Worm (Caenorhabditis elegans) whole organism, L3 larva: ENCODE measurements around the gene rnh-1.2.

Experiments used
- R02D3.7 ChIP-seq: fragments of 150-350 bp; optimal IDR thresholded peaks from 2 replicates; lab custom pipeline; 2014; ENCODE audit warnings: missing biosample characterization, missing genetic modification characterization
- aly-2 ChIP-seq: fragments of 150-350 bp; optimal IDR thresholded peaks from 2 replicates; lab custom pipeline; 2014; ENCODE audit warnings: missing biosample characterization, missing genetic modification characterization
- ceh-16 ChIP-seq: sonication (generic microtip); optimal IDR thresholded peaks from 2 replicates; lab custom pipeline; 2017; ENCODE audit warnings: missing biosample characterization, missing genetic modification characterization
- ceh-28 ChIP-seq: fragments of 150-350 bp; optimal IDR thresholded peaks from 2 replicates; lab custom pipeline; 2014; ENCODE audit warnings: missing biosample characterization, missing genetic modification reagents, missing genetic modification characterization
- ceh-82 ChIP-seq: fragments of 150-350 bp; optimal IDR thresholded peaks from 2 replicates; lab custom pipeline; 2014; ENCODE audit warnings: missing biosample characterization, missing genetic modification characterization
- egl-27 ChIP-seq: sonication (generic microtip); optimal IDR thresholded peaks from 4 replicates; lab custom pipeline; 2017; ENCODE audit warnings: missing biosample characterization, missing genetic modification reagents, missing genetic modification characterization
- egl-5 ChIP-seq: fragments of 150-350 bp; optimal IDR thresholded peaks from 2 replicates; lab custom pipeline; 2017; ENCODE audit warnings: missing biosample characterization, missing genetic modification reagents, missing genetic modification characterization, inconsistent platforms
- elt-2 ChIP-seq: sonication (generic microtip); optimal IDR thresholded peaks from 2 replicates; lab custom pipeline; 2016; ENCODE audit warnings: missing genetic modification reagents, mild to moderate bottlenecking, missing genetic modification characterization, missing compliant biosample characterization
- eor-1 ChIP-seq, 2 experiments: fragments of 150-350 bp; optimal IDR thresholded peaks; 2 replicates each; lab custom pipeline; 2014 to 2018; ENCODE audit warnings: missing biosample characterization in 2 of 2, missing genetic modification characterization in 2 of 2
- fkh-10 ChIP-seq: sonication (generic microtip); optimal IDR thresholded peaks from 2 replicates; lab custom pipeline; 2017; ENCODE audit warnings: missing biosample characterization, missing genetic modification reagents, missing genetic modification characterization
- fkh-2 ChIP-seq: fragments of 150-350 bp; optimal IDR thresholded peaks from 2 replicates; lab custom pipeline; 2014; ENCODE audit warnings: missing biosample characterization, missing genetic modification reagents, missing genetic modification characterization
- fos-1 ChIP-seq: fragments of 150-350 bp; optimal IDR thresholded peaks from 2 replicates; lab custom pipeline; 2014; ENCODE audit warnings: missing biosample characterization, missing genetic modification characterization
- lin-39 ChIP-seq: fragments of 150-350 bp; optimal IDR thresholded peaks from 2 replicates; lab custom pipeline; 2018; ENCODE audit warnings: missing biosample characterization, missing genetic modification reagents, missing genetic modification characterization
- lsy-12 ChIP-seq: sonication (generic microtip); optimal IDR thresholded peaks from 2 replicates; lab custom pipeline; 2016; ENCODE audit warnings: mild to moderate bottlenecking, missing genetic modification characterization, missing compliant biosample characterization
- mml-1 ChIP-seq: fragments of 150-350 bp; sonication (generic microtip); optimal IDR thresholded peaks from 3 replicates; lab custom pipeline; 2014; ENCODE audit warnings: missing biosample characterization, missing genetic modification characterization
- nhr-11 ChIP-seq: fragments of 150-350 bp; optimal IDR thresholded peaks from 2 replicates; lab custom pipeline; 2014; ENCODE audit warnings: missing biosample characterization, missing genetic modification characterization
- nhr-12 ChIP-seq: fragments of 150-350 bp; optimal IDR thresholded peaks from 2 replicates; lab custom pipeline; 2014; ENCODE audit warnings: missing biosample characterization, missing genetic modification characterization
- nhr-237 ChIP-seq: fragments of 150-350 bp; optimal IDR thresholded peaks from 2 replicates; lab custom pipeline; 2014; ENCODE audit warnings: missing biosample characterization, missing genetic modification characterization
- nhr-25 ChIP-seq: sonication (generic microtip); optimal IDR thresholded peaks from 2 replicates; lab custom pipeline; 2017; ENCODE audit warnings: missing biosample characterization, missing genetic modification characterization
- nhr-28 ChIP-seq: fragments of 150-350 bp; optimal IDR thresholded peaks from 2 replicates; lab custom pipeline; 2014; ENCODE audit warnings: missing biosample characterization, missing genetic modification characterization
- nhr-76 ChIP-seq: fragments of 150-350 bp; sonication (generic microtip); optimal IDR thresholded peaks from 5 replicates; lab custom pipeline; 2014; ENCODE audit warnings: missing biosample characterization, missing genetic modification characterization
- nhr-77 ChIP-seq: fragments of 150-350 bp; optimal IDR thresholded peaks from 2 replicates; lab custom pipeline; 2014; ENCODE audit warnings: missing biosample characterization, missing genetic modification characterization
- pqm-1 ChIP-seq: fragments of 150-350 bp; optimal IDR thresholded peaks from 2 replicates; lab custom pipeline; 2017; ENCODE audit warnings: missing biosample characterization, missing genetic modification characterization, inconsistent platforms
- sea-2 ChIP-seq: fragments of 150-350 bp; sonication (generic microtip); optimal IDR thresholded peaks from 4 replicates; lab custom pipeline; 2014; ENCODE audit warnings: missing biosample characterization, missing genetic modification reagents, missing genetic modification characterization
- skn-1 ChIP-seq: fragments of 150-350 bp; optimal IDR thresholded peaks from 2 replicates; lab custom pipeline; 2014; ENCODE audit warnings: missing biosample characterization, missing genetic modification characterization
- tbx-2 ChIP-seq: sonication (generic microtip); optimal IDR thresholded peaks from 2 replicates; lab custom pipeline; 2016; ENCODE audit warnings: mild to moderate bottlenecking, missing genetic modification characterization, missing compliant biosample characterization
- ztf-11 ChIP-seq: fragments of 150-350 bp; optimal IDR thresholded peaks from 2 replicates; lab custom pipeline; 2014; ENCODE audit warnings: missing biosample characterization, missing genetic modification characterization
- ztf-4 ChIP-seq: fragments of 150-350 bp; optimal IDR thresholded peaks from 2 replicates; lab custom pipeline; 2014; ENCODE audit warnings: missing biosample characterization, missing genetic modification characterization

The rnh-1.2 gene

ce11 chrII:9838260-9838935 lies 3.4 kb downstream of the rnh-1.2 start, which contains the start of gene arrd-4:
Gene arrd-4 (minus strand): TSS chrII:9838310.
- TF ChIP-seq nhr-11 (tag; lab: Kevin White, UChicago) = peak; percentile 86
- TF ChIP-seq ceh-16 (tag; lab: Kevin White, UChicago) = no peak

ce11 chrII:9835958-9836357 lies 5.9 kb downstream of the rnh-1.2 start:
- TF ChIP-seq tbx-2 (tag; lab: Kevin White, UChicago) (no peak), sea-2 (GFP tag; lab: Kevin White, UChicago) (no peak), nhr-237 (tag; lab: Kevin White, UChicago) (no peak), ceh-82 (tag; lab: Kevin White, UChicago) (no peak), fkh-10 (GFP tag; lab: Kevin White, UChicago) (no peak), nhr-77 (no peak), skn-1 (tag; lab: Kevin White, UChicago) (no peak), ceh-16 (tag; lab: Kevin White, UChicago) (no peak), nhr-25 (tag; lab: Kevin White, UChicago) (no peak), mml-1 (tag; lab: Kevin White, UChicago) (no peak), aly-2 (tag; lab: Kevin White, UChicago) (no peak), elt-2 (no peak), fkh-2 (tag; lab: Kevin White, UChicago) (no peak), ztf-11 (no peak), pqm-1 (tag; lab: Kevin White, UChicago) (no peak), nhr-12 (tag; lab: Kevin White, UChicago) (no peak), ztf-4 (tag; lab: Kevin White, UChicago) (no peak)

- no peak for TF ChIP-seq ztf-4 (tag; lab: Kevin White, UChicago)
- no peak for TF ChIP-seq mml-1 (tag; lab: Kevin White, UChicago)
- TF ChIP-seq nhr-76 = no peak
- no peak for TF ChIP-seq lsy-12 (tag; lab: Kevin White, UChicago)
- TF ChIP-seq, all 47 proteins: peak for 0
Measured at ce11 chrII:9834921-9835320, 6.9 kb downstream of the rnh-1.2 start, which contains the start of gene arrd-5. Gene arrd-5 (plus strand): TSS chrII:9835221.

ce11 chrII:9833855-9834254 lies 8.0 kb downstream of the rnh-1.2 start, which contains the start of gene ZK938.3:
Gene ZK938.3 (minus strand): TSS chrII:9833955.
- no peak for TF ChIP-seq nhr-76
- TF ChIP-seq ceh-16 (tag; lab: Kevin White, UChicago) = no peak
- no peak for TF ChIP-seq pqm-1 (tag; lab: Kevin White, UChicago)
- no peak for TF ChIP-seq lsy-12 (tag; lab: Kevin White, UChicago)
- no peak for TF ChIP-seq R02D3.7 (tag; lab: Kevin White, UChicago)
- TF ChIP-seq sea-2 (GFP tag; lab: Kevin White, UChicago) = no peak
- no peak for TF ChIP-seq eor-1 (tag; optimal IDR thresholded peaks at IDR 0.05; lab: Kevin White, UChicago)
- no peak for TF ChIP-seq elt-2
- no peak for TF ChIP-seq lin-39 (tag; lab: Kevin White, UChicago)
- TF ChIP-seq fos-1 (tag; lab: Kevin White, UChicago) = no peak
- no peak for TF ChIP-seq mml-1 (tag; lab: Kevin White, UChicago)
- no peak for TF ChIP-seq egl-27 (tag; lab: Kevin White, UChicago)
- TF ChIP-seq fkh-2 (tag; lab: Kevin White, UChicago) = no peak
- no peak for TF ChIP-seq egl-5 (tag; lab: Kevin White, UChicago)
- no peak for TF ChIP-seq tbx-2 (tag; lab: Kevin White, UChicago)
- TF ChIP-seq, all 47 proteins: peak for 0

ce11 chrII:9831033-9831432 lies 10.8 kb downstream of the rnh-1.2 start, which contains the start of gene ZK938.12:
Gene ZK938.12 (plus strand): TSS chrII:9831333.
- TF ChIP-seq elt-2 (no peak), nhr-28 (tag; lab: Kevin White, UChicago) (no peak)

ce11 chrII:9829108-9829507 lies 12.7 kb downstream of the rnh-1.2 start, which contains the start of gene ZK938.1:
Gene ZK938.1 (plus strand): TSS chrII:9829408.
- TF ChIP-seq nhr-76 (no peak), nhr-77 (no peak), nhr-28 (tag; lab: Kevin White, UChicago) (no peak), pqm-1 (tag; lab: Kevin White, UChicago) (no peak), ceh-28 (tag; lab: Kevin White, UChicago) (no peak)
